Fruit fly (Drosophila melanogaster) whole organism, prepupa: ENCODE measurements around the gene EMC5.

Experiments
- Blimp-1 ChIP-seq: fragments of 200-800 bp; sonication (Bioruptor generic); optimal IDR thresholded peaks from 3 replicates; lab custom pipeline; 2017; ENCODE audit warnings: missing biosample characterization, missing genetic modification characterization, mild to moderate bottlenecking, moderate library complexity, missing genetic modification reagents
- CG10669 ChIP-seq: fragments of 200-800 bp; sonication (Bioruptor generic); optimal IDR thresholded peaks from 3 replicates; lab custom pipeline; 2018; ENCODE audit warnings: missing biosample characterization, mild to moderate bottlenecking, missing genetic modification characterization, moderate library complexity
- CG11294 ChIP-seq: fragments of 200-800 bp; sonication (Bioruptor generic); IDR thresholded peaks from 2 replicates; pipeline ENCODE4 v1.3.6; 2022; ENCODE audit warnings: missing biosample characterization, missing genetic modification characterization
- CG11762 ChIP-seq: fragments of 200-800 bp; sonication (Bioruptor generic); optimal IDR thresholded peaks from 3 replicates; lab custom pipeline; 2016; ENCODE audit warnings: missing biosample characterization, missing genetic modification characterization; ENCODE audit not compliant: insufficient read depth
- CG15336 ChIP-seq: fragments of 200-800 bp; sonication (Bioruptor generic); IDR thresholded peaks from 2 replicates; pipeline ENCODE4 v1.3.6; 2022; ENCODE audit warnings: missing biosample characterization, missing genetic modification characterization
- CG1621 ChIP-seq: fragments of 200-800 bp; sonication (Bioruptor generic); optimal IDR thresholded peaks from 3 replicates; lab custom pipeline; 2018; ENCODE audit warnings: missing biosample characterization, mild to moderate bottlenecking, missing genetic modification characterization
- CG16779 ChIP-seq: fragments of 200-800 bp; sonication (Bioruptor generic); optimal IDR thresholded peaks from 3 replicates; lab custom pipeline; 2017; ENCODE audit warnings: missing biosample characterization, mild to moderate bottlenecking, missing genetic modification characterization
- CG3032 ChIP-seq: fragments of 200-800 bp; optimal IDR thresholded peaks from 2 replicates; lab custom pipeline; 2019; ENCODE audit warnings: missing biosample characterization, mild to moderate bottlenecking, missing genetic modification characterization, moderate library complexity
- CG32006 ChIP-seq: fragments of 200-800 bp; sonication (Bioruptor generic); optimal IDR thresholded peaks from 3 replicates; lab custom pipeline; 2017; ENCODE audit warnings: missing biosample characterization, mild to moderate bottlenecking, missing genetic modification characterization
- CG34406 ChIP-seq: fragments of 200-800 bp; sonication (Bioruptor generic); optimal IDR thresholded peaks from 3 replicates; lab custom pipeline; 2016; ENCODE audit warnings: missing biosample characterization, missing genetic modification characterization
- CG4318 ChIP-seq: fragments of 200-800 bp; sonication (Bioruptor generic); optimal IDR thresholded peaks from 3 replicates; lab custom pipeline; 2017; ENCODE audit warnings: missing biosample characterization, mild to moderate bottlenecking, missing genetic modification characterization
- CG6163 ChIP-seq: fragments of 200-800 bp; sonication (Bioruptor generic); IDR thresholded peaks from 3 replicates; pipeline ENCODE4 v1.3.6; 2022; ENCODE audit warnings: missing biosample characterization, missing genetic modification characterization
- CG6276 ChIP-seq: fragments of 200-800 bp; sonication (Bioruptor generic); optimal IDR thresholded peaks from 2 replicates; lab custom pipeline; 2017; ENCODE audit warnings: missing biosample characterization, mild to moderate bottlenecking, missing genetic modification characterization
- CG6854 ChIP-seq: fragments of 200-800 bp; sonication (Bioruptor generic); optimal IDR thresholded peaks from 2 replicates; lab custom pipeline; 2017; ENCODE audit warnings: missing biosample characterization, mild to moderate bottlenecking, missing genetic modification characterization
- CG7368 ChIP-seq: fragments of 200-800 bp; sonication (Bioruptor generic); optimal IDR thresholded peaks from 3 replicates; lab custom pipeline; 2016; ENCODE audit warnings: missing biosample characterization, missing genetic modification characterization
- CG8319 ChIP-seq: fragments of 200-800 bp; sonication (Bioruptor generic); optimal IDR thresholded peaks from 3 replicates; lab custom pipeline; 2016; ENCODE audit warnings: missing biosample characterization, missing genetic modification characterization
- Eip78C ChIP-seq: fragments of 200-800 bp; sonication (Bioruptor generic); peaks from one replicate; lab custom pipeline; 2016; ENCODE audit warnings: missing biosample characterization, missing genetic modification characterization
- Ets21C ChIP-seq: fragments of 200-800 bp; sonication (Bioruptor generic); optimal IDR thresholded peaks from 3 replicates; lab custom pipeline; 2016; ENCODE audit warnings: missing biosample characterization, missing genetic modification characterization
- Ets96B ChIP-seq: fragments of 200-800 bp; optimal IDR thresholded peaks from 2 replicates; lab custom pipeline; 2019; ENCODE audit warnings: missing biosample characterization, mild to moderate bottlenecking, missing genetic modification characterization, moderate library complexity
- Gug ChIP-seq: fragments of 200-800 bp; sonication (Bioruptor generic); IDR thresholded peaks from 2 replicates; pipeline ENCODE4 v1.3.6; 2022; ENCODE audit warnings: missing biosample characterization, missing genetic modification characterization
- Hr38 ChIP-seq: sonication (Bioruptor generic); optimal IDR thresholded peaks from 2 replicates; lab custom pipeline; 2016; ENCODE audit warnings: missing biosample characterization, missing genetic modification characterization
- Hr4 ChIP-seq: fragments of 200-800 bp; sonication (Bioruptor generic); optimal IDR thresholded peaks from 3 replicates; lab custom pipeline; 2016; ENCODE audit warnings: missing biosample characterization, missing genetic modification characterization
- Lpt ChIP-seq: fragments of 200-800 bp; sonication (Bioruptor generic); optimal IDR thresholded peaks from 3 replicates; lab custom pipeline; 2016; ENCODE audit warnings: missing biosample characterization, missing genetic modification characterization
- Met ChIP-seq: fragments of 200-800 bp; sonication (Bioruptor generic); optimal IDR thresholded peaks from 3 replicates; lab custom pipeline; 2016; ENCODE audit warnings: missing biosample characterization, missing genetic modification characterization
- OdsH ChIP-seq: fragments of 200-800 bp; sonication (Bioruptor generic); optimal IDR thresholded peaks from 3 replicates; lab custom pipeline; 2016; ENCODE audit warnings: missing biosample characterization, missing genetic modification characterization
- Sox102F ChIP-seq: fragments of 200-800 bp; sonication (Bioruptor generic); optimal IDR thresholded peaks from 2 replicates; lab custom pipeline; 2016; ENCODE audit warnings: missing biosample characterization, mild to moderate bottlenecking, missing genetic modification characterization
- Sox14 ChIP-seq: fragments of 200-800 bp; sonication (Bioruptor generic); optimal IDR thresholded peaks from 3 replicates; lab custom pipeline; 2016; ENCODE audit warnings: missing biosample characterization, missing genetic modification characterization
- Sox15 ChIP-seq: fragments of 200-800 bp; sonication (Bioruptor generic); optimal IDR thresholded peaks from 3 replicates; lab custom pipeline; 2016; ENCODE audit warnings: missing biosample characterization, missing genetic modification characterization
- achi ChIP-seq: fragments of 200-800 bp; sonication (Bioruptor generic); optimal IDR thresholded peaks from 3 replicates; lab custom pipeline; 2016; ENCODE audit warnings: missing biosample characterization, missing genetic modification characterization
- acj6 ChIP-seq: fragments of 200-800 bp; sonication (Bioruptor generic); optimal IDR thresholded peaks from 3 replicates; lab custom pipeline; 2016; ENCODE audit warnings: missing biosample characterization, missing genetic modification characterization
- dsx ChIP-seq: fragments of 200-800 bp; optimal IDR thresholded peaks from 3 replicates; lab custom pipeline; 2019; ENCODE audit warnings: missing biosample characterization, mild to moderate bottlenecking, missing genetic modification characterization, moderate library complexity; ENCODE audit not compliant: poor library complexity, severe bottlenecking
- eg ChIP-seq: fragments of 200-800 bp; sonication (Bioruptor generic); IDR thresholded peaks from 3 replicates; pipeline ENCODE4 v1.3.6; 2022; ENCODE audit warnings: missing biosample characterization, missing genetic modification characterization
- esn ChIP-seq: fragments of 200-800 bp; sonication (Bioruptor generic); optimal IDR thresholded peaks from 2 replicates; lab custom pipeline; 2016; ENCODE audit warnings: missing biosample characterization, mild to moderate bottlenecking, missing genetic modification characterization, moderate library complexity
- fd59A ChIP-seq: fragments of 200-800 bp; sonication (Bioruptor generic); optimal IDR thresholded peaks from 2 replicates; lab custom pipeline; 2017; ENCODE audit warnings: missing biosample characterization, mild to moderate bottlenecking, missing genetic modification characterization, missing genetic modification reagents
- fd85E ChIP-seq: fragments of 200-800 bp; sonication (Bioruptor generic); optimal IDR thresholded peaks from 3 replicates; lab custom pipeline; 2016; ENCODE audit warnings: missing biosample characterization, missing genetic modification characterization
- lz ChIP-seq: fragments of 200-800 bp; sonication (Bioruptor generic); optimal IDR thresholded peaks from 3 replicates; lab custom pipeline; 2016; ENCODE audit warnings: missing biosample characterization, missing genetic modification characterization
- net ChIP-seq: fragments of 200-800 bp; sonication (Bioruptor generic); optimal IDR thresholded peaks from 3 replicates; lab custom pipeline; 2016; ENCODE audit warnings: missing biosample characterization, missing genetic modification characterization
- pdm3 ChIP-seq: fragments of 200-800 bp; sonication (Bioruptor generic); optimal IDR thresholded peaks from 3 replicates; lab custom pipeline; 2016; ENCODE audit warnings: missing biosample characterization, missing genetic modification characterization
- salr ChIP-seq, 2 experiments: fragments of 200-800 bp; sonication (Bioruptor generic); optimal IDR thresholded peaks; 3 replicates each; lab custom pipeline; 2016 to 2018; ENCODE audit warnings: missing biosample characterization in 2 of 2, missing genetic modification characterization in 2 of 2, mild to moderate bottlenecking in 1 of 2
- ss ChIP-seq, 2 experiments: fragments of 200-800 bp; sonication (Bioruptor generic); optimal IDR thresholded peaks; 2 replicates in 1 of 2; 3 replicates in 1 of 2; lab custom pipeline; 2017 to 2018; ENCODE audit warnings: mild to moderate bottlenecking in 2 of 2, missing biosample characterization in 2 of 2, missing genetic modification characterization in 2 of 2, moderate library complexity in 1 of 2

EMC5 gene

dm6 chr2L:19026491-19027197 lies 39.1 kb downstream of the EMC5 start (continued):
- TF ChIP-seq Ets21C (GFP tag; lab: Kevin White, UChicago): peak; percentile 29
- peak; percentile 21 for TF ChIP-seq Sox102F (GFP tag; lab: Kevin White, UChicago)
- TF ChIP-seq CG34406 (GFP tag; lab: Kevin White, UChicago): peak; percentile 47
- peak; percentile 45 for TF ChIP-seq Met (GFP tag; lab: Kevin White, UChicago)
- TF ChIP-seq CG32006 (GFP tag; lab: Kevin White, UChicago): peak; percentile 55
- peak; percentile 76 for TF ChIP-seq CG10669 (GFP tag; lab: Kevin White, UChicago)
- peak; percentile 71 for TF ChIP-seq dsx (GFP tag; lab: Kevin White, UChicago)
- peak; percentile 6 for TF ChIP-seq CG11762 (GFP tag; lab: Kevin White, UChicago)
- peak; percentile 73 for TF ChIP-seq Ets96B (tag; lab: Kevin White, UChicago)
- TF ChIP-seq Lpt (GFP tag; lab: Kevin White, UChicago): no peak
- peak; percentile 11 for TF ChIP-seq CG4318 (GFP tag; lab: Kevin White, UChicago)
- TF ChIP-seq Hr4 (GFP tag; lab: Kevin White, UChicago): peak; percentile 21
- TF ChIP-seq lz (GFP tag; lab: Kevin White, UChicago): peak; percentile 29
- peak; percentile 32 for TF ChIP-seq salr (GFP tag; optimal IDR thresholded peaks at IDR 0.05; lab: Kevin White, UChicago)
- TF ChIP-seq CG11294: no peak
- TF ChIP-seq CG6163: peak; percentile 27; the same call in 1 of the 3 replicates
- TF ChIP-seq Blimp-1 (GFP tag; lab: Kevin White, UChicago): no peak

DNA sequence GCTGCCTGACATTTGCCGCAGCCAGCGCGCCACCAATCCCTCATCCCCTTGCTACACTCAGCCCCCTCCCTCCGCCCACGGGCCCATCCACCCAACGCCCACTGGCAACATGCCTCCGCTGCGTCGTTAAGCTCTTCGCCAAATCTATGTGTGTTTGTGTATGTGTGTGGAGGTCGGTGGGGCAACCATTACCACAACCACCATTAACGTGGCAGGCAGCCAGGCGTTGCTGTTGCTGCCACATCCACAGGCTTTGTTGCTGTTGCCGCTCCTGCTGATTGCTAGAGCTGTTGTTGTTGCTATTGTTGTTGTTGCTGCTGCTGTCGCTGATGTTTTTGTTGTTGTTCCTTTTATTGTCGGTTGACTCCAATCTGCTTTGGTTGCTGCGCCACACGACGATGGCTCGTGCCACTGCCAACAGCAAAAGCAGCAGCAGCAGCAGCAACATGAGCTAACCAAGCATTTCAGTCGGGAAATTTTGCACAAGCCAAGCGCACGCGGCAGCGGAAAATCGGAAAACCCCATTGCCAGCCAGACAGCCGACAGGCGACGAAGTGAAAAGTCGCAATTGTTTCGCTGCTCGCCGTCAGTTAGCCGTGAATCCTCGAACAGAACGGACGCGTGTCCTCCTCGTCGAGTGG lies 39.9 kb downstream of the EMC5 start, which contains the start of gene Sidpn:
Gene Sidpn (plus strand): TSS at position 465 of the 641 bp plus-strand sequence.
- TF ChIP-seq achi: no peak
- no peak for TF ChIP-seq pdm3 (GFP tag; lab: Kevin White, UChicago)
- no peak for TF ChIP-seq acj6 (GFP tag; lab: Kevin White, UChicago)
- no peak for TF ChIP-seq net (GFP tag; lab: Kevin White, UChicago)
- no peak for TF ChIP-seq ss (GFP tag; optimal IDR thresholded peaks at IDR 0.05; lab: Kevin White, UChicago)
- no peak for TF ChIP-seq CG6854 (GFP tag; lab: Kevin White, UChicago)
- no peak for TF ChIP-seq CG8319 (GFP tag; lab: Kevin White, UChicago)
- no peak for TF ChIP-seq lz (GFP tag; lab: Kevin White, UChicago)
- no peak for TF ChIP-seq CG11294
- TF ChIP-seq Hr38 (GFP tag; lab: Kevin White, UChicago): no peak
- no peak for TF ChIP-seq CG6163
- no peak for TF ChIP-seq Hr4 (GFP tag; lab: Kevin White, UChicago)
- TF ChIP-seq Eip78C (GFP tag; lab: Kevin White, UChicago): no peak
- no peak for TF ChIP-seq fd85E (GFP tag; lab: Kevin White, UChicago)
- TF ChIP-seq CG3032: no peak
- TF ChIP-seq CG15336 (GFP tag; lab: Robert Waterston, UW): no peak
- no peak for TF ChIP-seq CG1621 (tag; lab: Kevin White, UChicago)
- no peak for TF ChIP-seq Ets21C (GFP tag; lab: Kevin White, UChicago)
- TF ChIP-seq CG32006 (GFP tag; lab: Kevin White, UChicago): no peak
- no peak for TF ChIP-seq Sox14

dm6 chr2L:19033288-19033687 lies 45.8 kb downstream of the EMC5 start, which contains the start of gene hook:
TSS of gene hook (minus strand) at chr2L:19033498.
- TF ChIP-seq CG10669 (GFP tag; lab: Kevin White, UChicago): no peak
- no peak for TF ChIP-seq OdsH (GFP tag; lab: Kevin White, UChicago)
- no peak for TF ChIP-seq eg (GFP tag; lab: Robert Waterston, UW)
- TF ChIP-seq acj6 (GFP tag; lab: Kevin White, UChicago): no peak
- no peak for TF ChIP-seq fd59A
- TF ChIP-seq CG11294: no peak
- TF ChIP-seq Ets21C (GFP tag; lab: Kevin White, UChicago): no peak
- no peak for TF ChIP-seq CG6276 (GFP tag; lab: Kevin White, UChicago)
- TF ChIP-seq Sox15 (GFP tag; lab: Kevin White, UChicago): no peak
- TF ChIP-seq esn (GFP tag; lab: Kevin White, UChicago): no peak
- no peak for TF ChIP-seq CG8319 (GFP tag; lab: Kevin White, UChicago)
- TF ChIP-seq Gug (GFP tag; lab: Robert Waterston, UW): no peak
- TF ChIP-seq Hr4 (GFP tag; lab: Kevin White, UChicago): no peak
- TF ChIP-seq CG16779 (tag; lab: Kevin White, UChicago): no peak
- TF ChIP-seq CG7368: no peak
